Worm (Caenorhabditis elegans): ENCODE results near the gene C17G10.10.

C17G10.10 gene

ce11 chrII:5572082-5572746, 27.0 kb downstream of the C17G10.10 start (continued):
- TF ChIP-seq unc-30 (tag; optimal IDR thresholded peaks at IDR 0.05) (no peak), lin-14 (GFP tag; optimal IDR thresholded peaks at IDR 0.05) (peak; percentile 70), nhr-28 (tag; optimal IDR thresholded peaks at IDR 0.05) (no peak), jun-1 (tag; optimal IDR thresholded peaks at IDR 0.05) (no peak), swsn-7 (tag; optimal IDR thresholded peaks at IDR 0.05) (peak; percentile 10), C16A3.4 (tag; optimal IDR thresholded peaks at IDR 0.05) (no peak), Y116A8C.19 (tag; optimal IDR thresholded peaks at IDR 0.05; ENCODE audit: borderline replicate concordance) (no peak), snu-23 (GFP tag; optimal IDR thresholded peaks at IDR 0.05) (peak; percentile 81), efl-3 (GFP tag; optimal IDR thresholded peaks at IDR 0.05) (no peak), nhr-76 (tag; optimal IDR thresholded peaks at IDR 0.05) (no peak), C34B4.2 (tag; optimal IDR thresholded peaks at IDR 0.05) (no peak)

- TF ChIP-seq nhr-85 (tag) (peak; percentile 78), F16B12.6 (tag; optimal IDR thresholded peaks at IDR 0.05) (no peak), nhr-71 (tag; optimal IDR thresholded peaks at IDR 0.05) (peak; percentile 9), lin-14 (GFP tag; optimal IDR thresholded peaks at IDR 0.05) (peak; percentile 11), nhr-90 (tag; optimal IDR thresholded peaks at IDR 0.05; ENCODE audit: poor library complexity) (no peak)
Observed at ce11 chrII:5570272-5570671, 28.9 kb downstream of the C17G10.10 start, which contains the start of the genes C17C3.1 and C17C3.15. C17C3.1 (plus strand) TSS chrII:5570572. C17C3.15 (plus strand) TSS chrII:5570654.

ce11 chrII:5565082-5565623, 34.0 kb downstream of the C17G10.10 start:
- TF ChIP-seq aha-1 (tag; optimal IDR thresholded peaks at IDR 0.05) (no peak), ceh-90 (tag; optimal IDR thresholded peaks at IDR 0.05) (no peak), ets-5 (GFP tag; IDR thresholded peaks at IDR 0.05) (no peak), swsn-7 (tag; optimal IDR thresholded peaks at IDR 0.05) (no peak), sptf-1 (tag; optimal IDR thresholded peaks at IDR 0.05) (no peak), mdl-1 (tag; optimal IDR thresholded peaks at IDR 0.05) (no peak), nhr-20 (tag; optimal IDR thresholded peaks at IDR 0.05) (no peak), dpl-1 (GFP tag; optimal IDR thresholded peaks at IDR 0.05) (no peak), fkh-4 (tag; optimal IDR thresholded peaks at IDR 0.05; ENCODE audit: borderline replicate concordance) (no peak), ztf-11 (tag; optimal IDR thresholded peaks at IDR 0.05) (no peak), unc-30 (tag; optimal IDR thresholded peaks at IDR 0.05) (no peak), Y116A8C.19 (tag; optimal IDR thresholded peaks at IDR 0.05; ENCODE audit: borderline replicate concordance) (no peak), unc-86 (tag; optimal IDR thresholded peaks at IDR 0.05) (no peak), C34B4.2 (tag; optimal IDR thresholded peaks at IDR 0.05) (no peak), lin-13 (GFP tag; optimal IDR thresholded peaks at IDR 0.05) (no peak), elt-3 (tag; optimal IDR thresholded peaks at IDR 0.05) (no peak), hpl-2 (GFP tag; optimal IDR thresholded peaks at IDR 0.05) (no peak), alr-1 (tag; optimal IDR thresholded peaks at IDR 0.05; ENCODE audit: borderline replicate concordance) (no peak), lin-35 (GFP tag; optimal IDR thresholded peaks at IDR 0.05) (no peak), mab-9 (GFP tag; IDR thresholded peaks at IDR 0.05) (no peak)

- TF ChIP-seq elt-2 (tag; optimal IDR thresholded peaks at IDR 0.05) (peak; percentile 92), jun-1 (tag; optimal IDR thresholded peaks at IDR 0.05) (no peak), nhr-77 (tag; optimal IDR thresholded peaks at IDR 0.05) (no peak)
Observed at ce11 chrII:5561392-5561791, 37.8 kb downstream of the C17G10.10 start, which contains the start of gene C17C3.3. C17C3.3 (plus strand) TSS chrII:5561737.

- TF ChIP-seq unc-62 (GFP tag; optimal IDR thresholded peaks at IDR 0.05) = no peak
- peak; percentile 99 for TF ChIP-seq elt-2 (tag; optimal IDR thresholded peaks at IDR 0.05)
- TF ChIP-seq mdl-1 (tag; optimal IDR thresholded peaks at IDR 0.05) = peak in 1 of 2 experiments; percentile 22
- peak; percentile 21 for TF ChIP-seq nhr-20 (tag; optimal IDR thresholded peaks at IDR 0.05)
- peak; percentile 59 for TF ChIP-seq nhr-71 (tag; optimal IDR thresholded peaks at IDR 0.05)
- no peak for TF ChIP-seq snu-23 (GFP tag; optimal IDR thresholded peaks at IDR 0.05)
- TF ChIP-seq tbx-2 (tag; optimal IDR thresholded peaks at IDR 0.05) = no peak
- TF ChIP-seq ces-1 (GFP tag; optimal IDR thresholded peaks at IDR 0.05) = no peak
- TF ChIP-seq lin-35 (GFP tag; optimal IDR thresholded peaks at IDR 0.05) = peak in 1 of 2 experiments; percentile 57
Observed at ce11 chrII:5557134-5557533, 42.0 kb downstream of the C17G10.10 start.

Measured in whole organism, L1 larva.